Fruit fly (Drosophila melanogaster) whole organism, prepupa: ENCODE data around the gene ea.

ENCODE experiments used
- Blimp-1 ChIP-seq: fragments of 200-800 bp; sonication (Bioruptor generic); optimal IDR thresholded peaks from 3 replicates; lab custom pipeline; 2017; ENCODE audit warnings: missing biosample characterization, missing genetic modification characterization, mild to moderate bottlenecking, moderate library complexity, missing genetic modification reagents
- CG10631 ChIP-seq: fragments of 200-800 bp; sonication (Bioruptor generic); optimal IDR thresholded peaks from 2 replicates; lab custom pipeline; 2016; ENCODE audit warnings: missing biosample characterization, missing genetic modification characterization
- CG11294 ChIP-seq: fragments of 200-800 bp; sonication (Bioruptor generic); IDR thresholded peaks from 2 replicates; pipeline ENCODE4 v1.3.6; 2022; ENCODE audit warnings: missing biosample characterization, missing genetic modification characterization
- CG31627 ChIP-seq: fragments of 200-800 bp; sonication (Bioruptor generic); optimal IDR thresholded peaks from 3 replicates; lab custom pipeline; 2016; ENCODE audit warnings: missing biosample characterization, missing genetic modification characterization
- CG6276 ChIP-seq: fragments of 200-800 bp; sonication (Bioruptor generic); optimal IDR thresholded peaks from 2 replicates; lab custom pipeline; 2017; ENCODE audit warnings: missing biosample characterization, mild to moderate bottlenecking, missing genetic modification characterization
- CG9139 ChIP-seq: fragments of 200-800 bp; sonication (Bioruptor generic); optimal IDR thresholded peaks from 3 replicates; lab custom pipeline; 2017; ENCODE audit warnings: missing biosample characterization, mild to moderate bottlenecking, missing genetic modification characterization
- Eip78C ChIP-seq: fragments of 200-800 bp; sonication (Bioruptor generic); peaks from one replicate; lab custom pipeline; 2016; ENCODE audit warnings: missing biosample characterization, missing genetic modification characterization
- Hr38 ChIP-seq: sonication (Bioruptor generic); optimal IDR thresholded peaks from 2 replicates; lab custom pipeline; 2016; ENCODE audit warnings: missing biosample characterization, missing genetic modification characterization
- Hr39 ChIP-seq: fragments of 200-800 bp; sonication (Bioruptor generic); optimal IDR thresholded peaks from 2 replicates; lab custom pipeline; 2016; ENCODE audit warnings: missing biosample characterization, missing genetic modification characterization
- Met ChIP-seq: fragments of 200-800 bp; sonication (Bioruptor generic); optimal IDR thresholded peaks from 3 replicates; lab custom pipeline; 2016; ENCODE audit warnings: missing biosample characterization, missing genetic modification characterization
- OdsH ChIP-seq: fragments of 200-800 bp; sonication (Bioruptor generic); optimal IDR thresholded peaks from 3 replicates; lab custom pipeline; 2016; ENCODE audit warnings: missing biosample characterization, missing genetic modification characterization
- Sox15 ChIP-seq: fragments of 200-800 bp; sonication (Bioruptor generic); optimal IDR thresholded peaks from 3 replicates; lab custom pipeline; 2016; ENCODE audit warnings: missing biosample characterization, missing genetic modification characterization

dm6 chr3R:15366839-15367238 is 38.3 kb downstream of the ea start:
- TF ChIP-seq Met, result no peak
- no peak for TF ChIP-seq CG10631
- TF ChIP-seq CG6276 (GFP tag; lab: Kevin White, UChicago), result no peak
- no peak for TF ChIP-seq OdsH
- TF ChIP-seq Hr38, result no peak
- TF ChIP-seq CG31627 (GFP tag; lab: Kevin White, UChicago), result peak; percentile 18
- TF ChIP-seq Blimp-1, result no peak
- peak; percentile 73 for TF ChIP-seq Eip78C
- TF ChIP-seq Hr39 (GFP tag; lab: Kevin White, UChicago), result no peak
- TF ChIP-seq CG11294 (GFP tag; lab: Robert Waterston, UW), result no peak
- TF ChIP-seq Sox15, result no peak
- no peak for TF ChIP-seq CG9139 (GFP tag; lab: Kevin White, UChicago)
